Fruit fly (Drosophila melanogaster): ENCODE measurements around the gene comm2.

comm2 gene

DNA sequence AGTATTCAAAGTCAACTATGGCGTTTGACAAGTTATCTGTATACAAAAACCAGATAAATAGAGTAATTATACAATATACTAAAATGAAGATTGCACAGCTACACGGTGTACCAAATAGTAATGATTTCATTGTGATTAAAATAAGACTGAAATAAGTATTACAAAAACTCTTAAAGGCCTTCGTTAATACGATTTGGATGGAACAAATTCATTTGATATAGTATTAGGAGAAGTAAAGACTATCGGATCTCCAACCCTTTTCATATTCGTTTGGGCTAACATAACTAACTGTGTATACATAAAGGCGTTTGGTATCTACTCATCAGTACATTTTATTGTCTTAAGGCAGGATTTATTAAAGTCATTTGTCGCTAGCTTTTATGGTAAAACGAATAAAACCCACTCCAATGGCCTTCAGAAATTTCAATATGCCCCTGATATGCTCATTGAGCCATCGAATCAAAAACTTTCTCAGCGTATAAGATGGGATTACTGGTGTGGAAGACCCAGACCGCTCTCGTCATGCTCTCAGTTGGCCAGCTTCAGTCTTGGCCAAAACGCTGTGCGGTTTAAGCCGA, 16.2 kb downstream of the comm2 start, which contains the start of the genes CG7579 and Pgant8:
CG7579 (minus strand) TSS at position 101 of the 578 bp plus-strand sequence.
Pgant8 (plus strand) TSS at position 528 of the 578 bp plus-strand sequence.
- TF ChIP-seq h (optimal IDR thresholded peaks at IDR 0.05) (no peak), Sin3A (optimal IDR thresholded peaks at IDR 0.05) (no peak)

DNA sequence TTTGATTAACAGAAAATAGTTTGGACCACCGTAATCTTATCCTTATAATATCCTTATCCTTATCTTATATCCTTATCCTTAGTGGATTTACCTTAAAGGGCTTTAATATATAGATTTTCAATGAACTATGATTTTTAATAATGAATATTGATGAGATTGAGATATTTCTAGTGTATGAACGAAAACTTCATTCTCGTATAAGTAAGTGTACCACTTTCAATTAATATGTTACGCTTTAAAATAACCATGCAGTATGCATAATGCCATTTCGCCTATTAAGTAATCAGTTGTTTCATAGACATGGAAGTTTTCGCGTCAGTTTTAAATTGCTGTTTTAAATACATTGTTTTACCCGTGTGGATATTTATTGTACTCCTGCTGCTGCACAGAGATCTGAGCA, 20.2 kb downstream of the comm2 start, which contains the start of gene CG7304:
CG7304 (plus strand) TSS at position 301 of the 400 bp plus-strand sequence.
- TF ChIP-seq ttk (optimal IDR thresholded peaks at IDR 0.05) (no peak), h (optimal IDR thresholded peaks at IDR 0.05) (no peak), Myc (optimal IDR thresholded peaks at IDR 0.05) (no peak), Sin3A (optimal IDR thresholded peaks at IDR 0.05) (no peak), insv (optimal IDR thresholded peaks at IDR 0.05) (no peak), psq (optimal IDR thresholded peaks at IDR 0.05) (no peak)

- TF ChIP-seq insv (optimal IDR thresholded peaks at IDR 0.05) = no peak
- TF ChIP-seq Myc (optimal IDR thresholded peaks at IDR 0.05) = no peak
- TF ChIP-seq psq (optimal IDR thresholded peaks at IDR 0.05) = no peak
- TF ChIP-seq Sin3A (optimal IDR thresholded peaks at IDR 0.05) = no peak
- no peak for TF ChIP-seq ttk (optimal IDR thresholded peaks at IDR 0.05)
- TF ChIP-seq h (optimal IDR thresholded peaks at IDR 0.05) = no peak
These were observed 21.4 kb downstream of the comm2 start for dm6 chr3L:15678284-15678683.

dm6 chr3L:15677662-15678061, 22.0 kb downstream of the comm2 start:
- TF ChIP-seq ttk (optimal IDR thresholded peaks at IDR 0.05) (no peak), h (optimal IDR thresholded peaks at IDR 0.05) (no peak), psq (optimal IDR thresholded peaks at IDR 0.05) (no peak), Myc (optimal IDR thresholded peaks at IDR 0.05) (no peak), Sin3A (optimal IDR thresholded peaks at IDR 0.05) (no peak), insv (optimal IDR thresholded peaks at IDR 0.05) (no peak)

- TF ChIP-seq Myc (optimal IDR thresholded peaks at IDR 0.05) = no peak
- no peak for TF ChIP-seq psq (optimal IDR thresholded peaks at IDR 0.05)
- TF ChIP-seq h (optimal IDR thresholded peaks at IDR 0.05) = no peak
- TF ChIP-seq insv (optimal IDR thresholded peaks at IDR 0.05) = no peak
- TF ChIP-seq ttk (optimal IDR thresholded peaks at IDR 0.05) = no peak
- TF ChIP-seq Sin3A (optimal IDR thresholded peaks at IDR 0.05) = no peak
These were observed 24.5 kb downstream of the comm2 start for dm6 chr3L:15675111-15675510.

dm6 chr3L:15672800-15673199, 26.9 kb downstream of the comm2 start:
- TF ChIP-seq psq (optimal IDR thresholded peaks at IDR 0.05) (no peak), Myc (optimal IDR thresholded peaks at IDR 0.05) (no peak), Sin3A (optimal IDR thresholded peaks at IDR 0.05) (no peak), h (optimal IDR thresholded peaks at IDR 0.05) (no peak), ttk (optimal IDR thresholded peaks at IDR 0.05) (no peak), insv (optimal IDR thresholded peaks at IDR 0.05) (no peak)

DNA sequence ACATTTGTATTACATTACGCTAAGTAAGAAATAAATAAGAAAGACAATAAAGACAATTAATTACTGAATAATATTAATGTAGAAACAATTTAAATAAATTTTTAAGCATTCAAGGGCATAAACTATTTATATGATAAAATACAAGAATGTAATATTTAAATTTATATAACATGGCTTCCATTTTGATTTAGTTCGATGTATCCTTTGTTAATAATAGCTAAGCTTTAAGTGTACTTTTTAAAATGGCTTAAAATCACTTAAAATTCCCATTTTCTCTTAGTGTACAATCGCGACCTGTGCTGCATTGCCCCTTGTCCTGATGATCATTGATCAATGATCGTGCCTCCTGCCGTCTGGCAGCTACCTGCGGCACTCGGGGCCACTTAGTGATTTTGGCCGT, 29.2 kb downstream of the comm2 start:
- TF ChIP-seq Myc (optimal IDR thresholded peaks at IDR 0.05) = no peak
- no peak for TF ChIP-seq ttk (optimal IDR thresholded peaks at IDR 0.05)
- no peak for TF ChIP-seq h (optimal IDR thresholded peaks at IDR 0.05)
- no peak for TF ChIP-seq Sin3A (optimal IDR thresholded peaks at IDR 0.05)
- TF ChIP-seq insv (optimal IDR thresholded peaks at IDR 0.05) = no peak
- no peak for TF ChIP-seq psq (optimal IDR thresholded peaks at IDR 0.05)

dm6 chr3L:15669939-15670338, 29.7 kb downstream of the comm2 start:
- TF ChIP-seq h (optimal IDR thresholded peaks at IDR 0.05) (no peak), Sin3A (optimal IDR thresholded peaks at IDR 0.05) (no peak), ttk (optimal IDR thresholded peaks at IDR 0.05) (no peak), insv (optimal IDR thresholded peaks at IDR 0.05) (no peak), psq (optimal IDR thresholded peaks at IDR 0.05) (no peak), Myc (optimal IDR thresholded peaks at IDR 0.05) (no peak)

DNA sequence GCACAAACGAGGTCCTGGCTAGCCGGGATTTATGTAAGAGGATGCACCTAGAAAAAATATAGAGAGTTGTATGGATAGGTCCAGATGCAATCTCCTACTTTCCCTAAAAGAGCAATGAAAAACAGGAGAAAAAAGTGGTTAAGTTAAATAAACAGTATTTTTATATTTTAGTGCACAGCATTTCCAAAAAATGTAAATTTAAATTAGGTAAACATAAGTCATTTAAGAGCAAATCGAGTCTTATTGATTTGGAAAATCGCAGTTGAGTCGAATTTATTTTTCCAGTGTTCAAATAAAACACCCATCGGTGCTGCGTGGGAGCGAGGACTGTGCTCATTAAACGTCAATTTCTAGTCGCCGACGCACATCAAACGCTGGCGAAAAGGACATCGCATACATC, 33.9 kb downstream of the comm2 start:
- TF ChIP-seq Myc (optimal IDR thresholded peaks at IDR 0.05) (no peak), Sin3A (optimal IDR thresholded peaks at IDR 0.05) (no peak), insv (optimal IDR thresholded peaks at IDR 0.05) (no peak), psq (optimal IDR thresholded peaks at IDR 0.05) (no peak), h (optimal IDR thresholded peaks at IDR 0.05) (no peak), ttk (optimal IDR thresholded peaks at IDR 0.05) (no peak)

- TF ChIP-seq Sin3A (optimal IDR thresholded peaks at IDR 0.05) (no peak), Myc (optimal IDR thresholded peaks at IDR 0.05) (no peak), h (optimal IDR thresholded peaks at IDR 0.05) (no peak), psq (optimal IDR thresholded peaks at IDR 0.05) (no peak), ttk (optimal IDR thresholded peaks at IDR 0.05) (no peak), insv (optimal IDR thresholded peaks at IDR 0.05) (no peak)
These were observed 35.4 kb downstream of the comm2 start for dm6 chr3L:15664199-15664794.

DNA sequence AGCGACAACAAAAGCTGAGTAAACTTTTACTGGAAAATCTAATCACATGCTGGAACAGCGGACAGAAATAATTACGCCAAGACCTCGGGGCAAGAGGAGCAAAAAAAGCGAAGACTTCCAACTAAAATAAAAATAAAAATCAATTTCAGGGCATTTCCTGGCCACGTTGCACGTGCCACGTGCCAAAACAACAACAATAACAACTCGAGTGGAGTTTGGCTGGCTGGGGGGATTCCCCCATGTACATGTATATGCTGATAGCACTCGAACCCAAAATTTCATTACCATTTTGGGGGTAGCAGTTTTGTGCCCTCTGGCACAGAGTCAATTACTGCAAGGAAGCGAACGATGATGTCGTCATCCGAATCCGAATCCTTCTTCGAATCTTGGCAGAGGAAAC, 37.1 kb downstream of the comm2 start:
- TF ChIP-seq Myc (optimal IDR thresholded peaks at IDR 0.05) (no peak), insv (optimal IDR thresholded peaks at IDR 0.05) (no peak), Sin3A (optimal IDR thresholded peaks at IDR 0.05) (no peak), psq (optimal IDR thresholded peaks at IDR 0.05) (no peak), ttk (optimal IDR thresholded peaks at IDR 0.05) (no peak), h (optimal IDR thresholded peaks at IDR 0.05) (no peak)

DNA sequence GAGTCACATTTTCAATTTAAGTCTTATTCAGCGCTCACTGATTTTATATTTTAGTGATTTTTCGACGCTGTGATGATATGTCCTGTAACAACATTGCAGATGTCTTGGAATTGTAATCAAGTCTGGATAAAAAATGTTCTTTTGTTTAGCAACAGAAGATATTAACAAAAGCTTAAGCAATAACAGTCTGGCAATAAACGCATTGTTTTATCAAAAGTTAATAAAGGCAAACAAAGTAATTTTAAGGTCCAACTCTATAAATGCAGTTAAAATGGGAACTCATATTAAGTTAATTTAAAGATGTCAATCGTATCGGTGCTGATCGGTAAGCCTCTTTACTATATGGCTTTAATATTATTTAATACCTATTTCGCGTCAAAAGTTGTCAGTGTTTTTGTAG, 38.1 kb downstream of the comm2 start, which contains the start of gene CG43082:
CG43082 (plus strand) TSS at position 301 of the 400 bp plus-strand sequence.
- TF ChIP-seq Sin3A (optimal IDR thresholded peaks at IDR 0.05) (no peak), insv (optimal IDR thresholded peaks at IDR 0.05) (no peak), psq (optimal IDR thresholded peaks at IDR 0.05) (no peak), ttk (optimal IDR thresholded peaks at IDR 0.05) (no peak), Myc (optimal IDR thresholded peaks at IDR 0.05) (no peak), h (optimal IDR thresholded peaks at IDR 0.05) (no peak)

dm6 chr3L:15660915-15661314, 38.7 kb downstream of the comm2 start, which contains the start of the genes Eig71Ej and Eig71Ek:
Gene Eig71Ej (minus strand): TSS chr3L:15661015.
Gene Eig71Ek (plus strand): TSS chr3L:15661248.
- no peak for TF ChIP-seq ttk (optimal IDR thresholded peaks at IDR 0.05)
- TF ChIP-seq insv (optimal IDR thresholded peaks at IDR 0.05) = no peak
- no peak for TF ChIP-seq h (optimal IDR thresholded peaks at IDR 0.05)
